Fruit fly (Drosophila melanogaster) whole organism, prepupa: ENCODE measurements around the gene CG14005.

ENCODE experiments used
- Blimp-1 ChIP-seq: fragments of 200-800 bp; sonication (Bioruptor generic); optimal IDR thresholded peaks from 3 replicates; lab custom pipeline; 2017; ENCODE audit warnings: missing biosample characterization, missing genetic modification characterization, mild to moderate bottlenecking, moderate library complexity, missing genetic modification reagents
- CG10669 ChIP-seq: fragments of 200-800 bp; sonication (Bioruptor generic); optimal IDR thresholded peaks from 3 replicates; lab custom pipeline; 2018; ENCODE audit warnings: missing biosample characterization, mild to moderate bottlenecking, missing genetic modification characterization, moderate library complexity
- CG1621 ChIP-seq: fragments of 200-800 bp; sonication (Bioruptor generic); optimal IDR thresholded peaks from 3 replicates; lab custom pipeline; 2018; ENCODE audit warnings: missing biosample characterization, mild to moderate bottlenecking, missing genetic modification characterization
- CG31627 ChIP-seq: fragments of 200-800 bp; sonication (Bioruptor generic); optimal IDR thresholded peaks from 3 replicates; lab custom pipeline; 2016; ENCODE audit warnings: missing biosample characterization, missing genetic modification characterization
- CG6854 ChIP-seq: fragments of 200-800 bp; sonication (Bioruptor generic); optimal IDR thresholded peaks from 2 replicates; lab custom pipeline; 2017; ENCODE audit warnings: missing biosample characterization, mild to moderate bottlenecking, missing genetic modification characterization
- Met ChIP-seq: fragments of 200-800 bp; sonication (Bioruptor generic); optimal IDR thresholded peaks from 3 replicates; lab custom pipeline; 2016; ENCODE audit warnings: missing biosample characterization, missing genetic modification characterization
- Sox102F ChIP-seq: fragments of 200-800 bp; sonication (Bioruptor generic); optimal IDR thresholded peaks from 2 replicates; lab custom pipeline; 2016; ENCODE audit warnings: missing biosample characterization, mild to moderate bottlenecking, missing genetic modification characterization
- Sox15 ChIP-seq: fragments of 200-800 bp; sonication (Bioruptor generic); optimal IDR thresholded peaks from 3 replicates; lab custom pipeline; 2016; ENCODE audit warnings: missing biosample characterization, missing genetic modification characterization
- net ChIP-seq: fragments of 200-800 bp; sonication (Bioruptor generic); optimal IDR thresholded peaks from 3 replicates; lab custom pipeline; 2016; ENCODE audit warnings: missing biosample characterization, missing genetic modification characterization
- salr ChIP-seq, 2 experiments: fragments of 200-800 bp; sonication (Bioruptor generic); optimal IDR thresholded peaks; 3 replicates each; lab custom pipeline; 2016 to 2018; ENCODE audit warnings: missing biosample characterization in 2 of 2, missing genetic modification characterization in 2 of 2, mild to moderate bottlenecking in 1 of 2
- vri ChIP-seq: fragments of 200-800 bp; sonication (Bioruptor generic); optimal IDR thresholded peaks from 3 replicates; lab custom pipeline; 2016; ENCODE audit warnings: missing biosample characterization, mild to moderate bottlenecking, missing genetic modification characterization

DNA sequence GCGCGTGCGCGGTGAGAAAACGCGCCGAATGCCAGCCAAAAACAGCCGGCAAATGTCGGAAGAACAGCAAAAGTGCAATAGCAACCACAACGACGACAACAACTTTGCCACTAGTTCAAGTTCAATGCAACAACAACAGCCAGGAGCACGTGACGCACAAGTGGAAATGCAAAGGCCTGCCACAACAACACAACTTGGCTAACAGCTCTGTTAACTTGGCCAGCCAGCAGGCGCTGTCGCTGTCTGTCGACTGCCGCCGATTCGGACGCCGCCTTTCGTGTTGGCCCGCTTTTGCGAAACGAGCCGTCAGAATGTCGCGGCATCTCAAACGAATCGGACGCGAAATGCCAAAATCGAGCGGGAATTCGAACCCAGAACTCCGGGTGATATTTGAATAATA, 21.9 kb upstream of the CG14005 start, which contains the start of gene TrissinR:
- TF ChIP-seq CG31627 (GFP tag; lab: Kevin White, UChicago) (no peak), CG10669 (GFP tag; lab: Kevin White, UChicago) (no peak), CG6854 (GFP tag; lab: Kevin White, UChicago) (no peak), Sox15 (no peak), CG1621 (tag; lab: Kevin White, UChicago) (no peak), salr (GFP tag; optimal IDR thresholded peaks at IDR 0.05; lab: Kevin White, UChicago) (no peak), Sox102F (GFP tag; lab: Kevin White, UChicago) (no peak), vri (GFP tag; lab: Kevin White, UChicago) (no peak), Blimp-1 (GFP tag; lab: Kevin White, UChicago) (no peak), net (no peak), Met (no peak)
